Fruit fly (Drosophila melanogaster): ENCODE measurements around the gene Gbeta5.

Gbeta5 gene

dm6 chrX:8157294-8157693, 5.2 kb upstream of the Gbeta5 start, which contains the start of the genes Traf6 and GIIIspla2 (continued):
- peak; percentile 86 for TF ChIP-seq CG3847 (GFP tag; IDR thresholded peaks at IDR 0.05)
- TF ChIP-seq gce (GFP tag; IDR thresholded peaks at IDR 0.05) = 0 out of 3 replicates have a peak, but pooled peaks have one; percentile 14
- TF ChIP-seq Kr (GFP tag; optimal IDR thresholded peaks at IDR 0.05) = no peak
- TF ChIP-seq croc (GFP tag; conservative IDR thresholded peaks at IDR 0.05) = peak; percentile 46; the same call in 2 of the 3 replicates
- peak; percentile 95 for TF ChIP-seq MBD-R2 (GFP tag; IDR thresholded peaks at IDR 0.05)
- no peak for TF ChIP-seq sr (GFP tag; IDR thresholded peaks at IDR 0.05)
- peak; percentile 73 for TF ChIP-seq Atf6 (GFP tag; IDR thresholded peaks at IDR 0.05)
- TF ChIP-seq CG12659 (GFP tag; optimal IDR thresholded peaks at IDR 0.05) = peak; percentile 88
- peak; percentile 60 for TF ChIP-seq HHEX (GFP tag; optimal IDR thresholded peaks at IDR 0.05)
- peak; percentile 79 for TF ChIP-seq Fer1 (GFP tag; optimal IDR thresholded peaks at IDR 0.05)
- peak; percentile 69; the same call in 1 of the 2 replicates for TF ChIP-seq wor (GFP tag; IDR thresholded peaks at IDR 0.05)
- peak; percentile 70 for TF ChIP-seq Mad (GFP tag; optimal IDR thresholded peaks at IDR 0.05)
- peak; percentile 10; the same call in 1 of the 3 replicates for TF ChIP-seq CG3726 (GFP tag; IDR thresholded peaks at IDR 0.05)
- TF ChIP-seq CG43689 (GFP tag; IDR thresholded peaks at IDR 0.05) = no peak
- TF ChIP-seq Dref (GFP tag; IDR thresholded peaks at IDR 0.05) = peak; percentile 31; the same call in 1 of the 2 replicates
- peak; percentile 16 for TF ChIP-seq CG17912 (GFP tag; optimal IDR thresholded peaks at IDR 0.05)
- peak; percentile 83 for TF ChIP-seq zfh1 (GFP tag; IDR thresholded peaks at IDR 0.05)
- TF ChIP-seq ara (GFP tag; IDR thresholded peaks at IDR 0.05) = peak; percentile 79
- TF ChIP-seq luna (GFP tag; optimal IDR thresholded peaks at IDR 0.05) = no peak
- TF ChIP-seq pho (GFP tag; optimal IDR thresholded peaks at IDR 0.05) = peak; percentile 77
- peak; percentile 41 for TF ChIP-seq kni (GFP tag; optimal IDR thresholded peaks at IDR 0.05)
- TF ChIP-seq CG8089 (GFP tag; optimal IDR thresholded peaks at IDR 0.05) = peak; percentile 53
- peak; percentile 72 for TF ChIP-seq CG10209 (GFP tag; optimal IDR thresholded peaks at IDR 0.05)
- TF ChIP-seq inv (GFP tag; IDR thresholded peaks at IDR 0.05; ENCODE audit: partially characterized antibody) = no peak
- TF ChIP-seq pnt (GFP tag; optimal IDR thresholded peaks at IDR 0.05) = peak; percentile 49
- TF ChIP-seq onecut (GFP tag; IDR thresholded peaks at IDR 0.05) = peak; percentile 40; the same call in 1 of the 2 replicates
- peak; percentile 70 for TF ChIP-seq Oli (tag; optimal IDR thresholded peaks at IDR 0.05)
- TF ChIP-seq Optix (GFP tag; IDR thresholded peaks at IDR 0.05) = peak; percentile 62; the same call in 2 of the 3 replicates
- peak; percentile 61 for TF ChIP-seq Hey (tag; optimal IDR thresholded peaks at IDR 0.05)
- no peak for TF ChIP-seq CG3838 (GFP tag; optimal IDR thresholded peaks at IDR 0.05)
- peak; percentile 11 for TF ChIP-seq CG12236 (GFP tag; optimal IDR thresholded peaks at IDR 0.05)
- TF ChIP-seq sob (GFP tag; IDR thresholded peaks at IDR 0.05) = peak; percentile 85
- no peak for TF ChIP-seq CG4282 (GFP tag; optimal IDR thresholded peaks at IDR 0.05)
- TF ChIP-seq Vsx1 (GFP tag; optimal IDR thresholded peaks at IDR 0.05) = no peak
- peak; percentile 69 for TF ChIP-seq dmrt11E (tag; optimal IDR thresholded peaks at IDR 0.05)
- TF ChIP-seq amos (GFP tag; IDR thresholded peaks at IDR 0.05; ENCODE audit: partially characterized antibody) = no peak
- no peak for TF ChIP-seq nerfin-2 (GFP tag; IDR thresholded peaks at IDR 0.05; ENCODE audit: partially characterized antibody)
- TF ChIP-seq Dip2 (GFP tag; IDR thresholded peaks at IDR 0.05) = no peak
- peak; percentile 83 for TF ChIP-seq CG32532 (GFP tag; IDR thresholded peaks at IDR 0.05)
- no peak for TF ChIP-seq bigmax (GFP tag; optimal IDR thresholded peaks at IDR 0.05)
- TF ChIP-seq kah (GFP tag; optimal IDR thresholded peaks at IDR 0.05) = no peak
- peak; percentile 59 for TF ChIP-seq CG2116 (GFP tag; optimal IDR thresholded peaks at IDR 0.05)
- peak; percentile 67 for TF ChIP-seq Max (GFP tag; optimal IDR thresholded peaks at IDR 0.05)
- peak; percentile 71 for TF ChIP-seq HLH3B (GFP tag; IDR thresholded peaks at IDR 0.05)
- TF ChIP-seq Lim3 (GFP tag; IDR thresholded peaks at IDR 0.05) = no peak
- peak; percentile 68 for TF ChIP-seq ind (GFP tag; optimal IDR thresholded peaks at IDR 0.05)
- TF ChIP-seq CG4854 (GFP tag; optimal IDR thresholded peaks at IDR 0.05) = peak; percentile 46
- TF ChIP-seq gcm2 (GFP tag; optimal IDR thresholded peaks at IDR 0.05) = no peak
- peak; percentile 50 for TF ChIP-seq pb (GFP tag; optimal IDR thresholded peaks at IDR 0.05)
- TF ChIP-seq Trl (optimal IDR thresholded peaks at IDR 0.05) = no peak
- TF ChIP-seq Trl (GFP tag; optimal IDR thresholded peaks at IDR 0.05) = peak; percentile 64
- TF ChIP-seq sens-2 (GFP tag; IDR thresholded peaks at IDR 0.05) = no peak

Measured in whole organism, embryonic.